Fruit fly (Drosophila melanogaster): ENCODE results near the gene ATP6AP2.

Gene ATP6AP2

DNA sequence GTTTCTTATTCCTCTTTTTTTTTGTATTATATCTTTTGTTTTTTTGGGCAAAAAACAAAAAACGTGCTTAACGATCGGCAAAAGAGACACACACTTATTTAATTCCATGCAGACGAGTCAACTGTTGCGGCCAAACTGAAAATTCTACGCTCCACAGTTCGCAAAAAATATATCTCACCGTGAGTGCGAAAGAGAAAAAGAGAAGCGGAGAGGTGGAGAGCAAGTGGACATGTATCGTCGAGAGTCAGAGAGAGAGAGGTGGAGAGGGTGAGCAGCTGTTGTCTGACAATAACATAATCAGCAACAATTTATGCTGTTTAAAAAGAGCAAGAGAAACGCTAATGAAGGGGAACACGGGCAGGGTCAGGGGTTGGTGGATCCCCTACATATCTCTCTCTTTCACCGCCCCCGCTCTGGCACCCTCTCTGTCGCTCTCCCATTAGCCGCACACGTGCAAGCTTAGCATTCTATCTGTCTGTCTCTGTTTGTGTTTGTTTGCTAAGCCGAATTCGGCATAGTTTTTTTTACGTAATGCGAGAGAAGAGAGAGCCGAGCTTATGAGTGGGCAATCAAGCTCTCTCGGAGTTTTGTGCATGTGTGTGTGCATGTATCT is 33.6 kb upstream of the ATP6AP2 start (continued):
- TF ChIP-seq nerfin-2 (GFP tag; IDR thresholded peaks at IDR 0.05; ENCODE audit: partially characterized antibody) (no peak), Doc3 (GFP tag; IDR thresholded peaks at IDR 0.05; ENCODE audit: partially characterized antibody) (peak; percentile 41; the same call in 1 of the 3 replicates), mld (GFP tag; IDR thresholded peaks at IDR 0.05; ENCODE audit: partially characterized antibody) (no peak), Drgx (GFP tag; IDR thresholded peaks at IDR 0.05) (peak; percentile 29; the same call in 1 of the 2 replicates), CG10366 (GFP tag; IDR thresholded peaks at IDR 0.05) (no peak), Xrp1 (GFP tag; IDR thresholded peaks at IDR 0.05) (no peak), CG13624 (GFP tag; optimal IDR thresholded peaks at IDR 0.05) (no peak), fu2 (GFP tag; optimal IDR thresholded peaks at IDR 0.05) (no peak), CG16815 (GFP tag; optimal IDR thresholded peaks at IDR 0.05) (no peak), pfk (GFP tag; optimal IDR thresholded peaks at IDR 0.05) (peak; percentile 74), gt (GFP tag; IDR thresholded peaks at IDR 0.05) (no peak), Neu2 (GFP tag; optimal IDR thresholded peaks at IDR 0.05; ENCODE audit: borderline replicate concordance) (no peak), da (GFP tag; optimal IDR thresholded peaks at IDR 0.05) (peak; percentile 67), H15 (GFP tag; IDR thresholded peaks at IDR 0.05) (no peak), CG10959 (GFP tag; IDR thresholded peaks at IDR 0.05) (no peak), CG7987 (GFP tag; optimal IDR thresholded peaks at IDR 0.05) (peak; percentile 88), CG11560 (tag; IDR thresholded peaks at IDR 0.05) (no peak), CG10654 (GFP tag; optimal IDR thresholded peaks at IDR 0.05) (no peak), vvl (GFP tag; IDR thresholded peaks at IDR 0.05) (peak; percentile 62), CG15514 (GFP tag; optimal IDR thresholded peaks at IDR 0.05) (no peak), CG11696 (GFP tag; IDR thresholded peaks at IDR 0.05) (no peak), CG15479 (GFP tag; optimal IDR thresholded peaks at IDR 0.05) (no peak), CG14667 (GFP tag; IDR thresholded peaks at IDR 0.05) (no peak), Hr78 (GFP tag; optimal IDR thresholded peaks at IDR 0.05) (peak in 1 of 2 experiments; percentile 75), Ssrp (tag; optimal IDR thresholded peaks at IDR 0.05) (no peak), CG11398 (GFP tag; optimal IDR thresholded peaks at IDR 0.05) (no peak), org-1 (GFP tag; optimal IDR thresholded peaks at IDR 0.05) (no peak), ATbp (GFP tag; optimal IDR thresholded peaks at IDR 0.05) (no peak), CG13123 (GFP tag; optimal IDR thresholded peaks at IDR 0.05) (no peak), CG9797 (GFP tag; optimal IDR thresholded peaks at IDR 0.05) (no peak), CG3726 (GFP tag; IDR thresholded peaks at IDR 0.05) (no peak), D19A (tag; optimal IDR thresholded peaks at IDR 0.05) (no peak), CG3838 (GFP tag; optimal IDR thresholded peaks at IDR 0.05) (no peak), ab (GFP tag; optimal IDR thresholded peaks at IDR 0.05) (peak; percentile 2), klu (GFP tag; IDR thresholded peaks at IDR 0.05) (peak; percentile 86), Bgb (GFP tag; IDR thresholded peaks at IDR 0.05; ENCODE audit: partially characterized antibody) (no peak), CG10565 (GFP tag; optimal IDR thresholded peaks at IDR 0.05) (no peak), cg (GFP tag; optimal IDR thresholded peaks at IDR 0.05) (peak; percentile 82), CG6689 (GFP tag; IDR thresholded peaks at IDR 0.05) (no peak), tup (GFP tag; optimal IDR thresholded peaks at IDR 0.05) (no peak), hth (optimal IDR thresholded peaks at IDR 0.05) (no peak), CG17612 (GFP tag; IDR thresholded peaks at IDR 0.05) (no peak), Fer3 (tag; optimal IDR thresholded peaks at IDR 0.05) (no peak), rib (GFP tag; IDR thresholded peaks at IDR 0.05) (peak; percentile 82), CG7271 (tag; optimal IDR thresholded peaks at IDR 0.05) (no peak), CG4730 (GFP tag; IDR thresholded peaks at IDR 0.05) (no peak), crol (GFP tag; IDR thresholded peaks at IDR 0.05) (peak; percentile 100), B-H1 (GFP tag; IDR thresholded peaks at IDR 0.05) (no peak), CG11695 (GFP tag; IDR thresholded peaks at IDR 0.05) (peak; percentile 28; the same call in 1 of the 3 replicates), CG8478 (optimal IDR thresholded peaks at IDR 0.05) (no peak), pros (GFP tag; optimal IDR thresholded peaks at IDR 0.05) (peak; percentile 62)
